Fruit fly (Drosophila melanogaster) whole organism, embryonic: ENCODE results near the gene r-cup.
A peak's percentile ranks its signal among the peaks of the same experiment; 100 is the strongest.

Experiments used
- Ada2b ChIP-seq: fragments of 200-800 bp; sonication (Bioruptor generic); IDR thresholded peaks from 2 replicates; pipeline ENCODE4 v1.3.6; 2022; ENCODE audit warnings: missing biosample characterization, missing genetic modification characterization
- BEAF-32 ChIP-seq: fragments of 200-800 bp; sonication (Bioruptor generic); optimal IDR thresholded peaks from 3 replicates; lab custom pipeline; 2017; ENCODE audit warnings: missing biosample characterization, missing genetic modification characterization, mild to moderate bottlenecking, moderate library complexity, missing genetic modification reagents
- CG10267 ChIP-seq: fragments of 200-800 bp; sonication (Bioruptor generic); optimal IDR thresholded peaks from 2 replicates; lab custom pipeline; 2018; ENCODE audit warnings: missing biosample characterization, mild to moderate bottlenecking, missing genetic modification characterization, moderate library complexity
- CG12219 ChIP-seq: fragments of 200-800 bp; sonication (Bioruptor generic); optimal IDR thresholded peaks from 3 replicates; lab custom pipeline; 2018; ENCODE audit warnings: missing biosample characterization, mild to moderate bottlenecking, missing genetic modification characterization
- CG12769 ChIP-seq: fragments of 200-800 bp; sonication (Bioruptor generic); optimal IDR thresholded peaks from 2 replicates; lab custom pipeline; 2019; ENCODE audit warnings: missing biosample characterization, mild to moderate bottlenecking, missing genetic modification characterization, moderate library complexity
- CG13424 ChIP-seq: fragments of 200-800 bp; sonication (Bioruptor generic); optimal IDR thresholded peaks from 2 replicates; lab custom pipeline; 2019; ENCODE audit warnings: missing biosample characterization, mild to moderate bottlenecking, missing genetic modification characterization, moderate library complexity
- CG1603 ChIP-seq: fragments of 200-800 bp; sonication (Bioruptor generic); optimal IDR thresholded peaks from 2 replicates; lab custom pipeline; 2019; ENCODE audit warnings: missing biosample characterization, mild to moderate bottlenecking, missing genetic modification characterization, moderate library complexity
- CG17359 ChIP-seq: fragments of 200-800 bp; sonication (Bioruptor generic); optimal IDR thresholded peaks from 3 replicates; lab custom pipeline; 2018; ENCODE audit warnings: missing biosample characterization, mild to moderate bottlenecking, missing genetic modification characterization, moderate library complexity
- CG2120 ChIP-seq: fragments of 200-800 bp; sonication (Bioruptor generic); optimal IDR thresholded peaks from 3 replicates; lab custom pipeline; 2016; ENCODE audit warnings: missing biosample characterization, missing genetic modification characterization
- CG2129 ChIP-seq: fragments of 200-800 bp; sonication (Bioruptor generic); IDR thresholded peaks from 2 replicates; pipeline ENCODE4 v1.3.6; 2022; ENCODE audit warnings: missing biosample characterization, missing genetic modification characterization; ENCODE audit not compliant: partially characterized antibody
- CG3163 ChIP-seq: fragments of 200-800 bp; sonication (Bioruptor generic); optimal IDR thresholded peaks from 3 replicates; lab custom pipeline; 2016; ENCODE audit warnings: missing biosample characterization, missing genetic modification characterization
- CG42726 ChIP-seq: fragments of 200-800 bp; sonication (Bioruptor generic); IDR thresholded peaks from 2 replicates; pipeline ENCODE4 v1.3.6; 2022; ENCODE audit warnings: missing biosample characterization, missing genetic modification characterization; ENCODE audit not compliant: partially characterized antibody
- CG6254 ChIP-seq: fragments of 200-800 bp; sonication (Bioruptor generic); optimal IDR thresholded peaks from 3 replicates; lab custom pipeline; 2017; ENCODE audit warnings: mild to moderate bottlenecking, missing biosample characterization, missing genetic modification reagents, missing genetic modification characterization
- CHES-1-like ChIP-seq: fragments of 200-800 bp; sonication (Bioruptor generic); optimal IDR thresholded peaks from 2 replicates; lab custom pipeline; 2016; ENCODE audit warnings: missing biosample characterization, missing genetic modification characterization
- Doc2 ChIP-seq: fragments of 200-800 bp; sonication (Bioruptor generic); IDR thresholded peaks from 2 replicates; pipeline ENCODE4 v1.3.6; 2022; ENCODE audit warnings: missing biosample characterization, missing genetic modification characterization
- Ets65A ChIP-seq: fragments of 200-800 bp; sonication (Bioruptor generic); peaks from one replicate; lab custom pipeline; 2016; ENCODE audit warnings: missing biosample characterization, missing genetic modification characterization
- H2.0 ChIP-seq: fragments of 200-800 bp; sonication (Bioruptor generic); IDR thresholded peaks from 2 replicates; pipeline ENCODE4 v1.3.6; 2022; ENCODE audit warnings: missing biosample characterization, missing genetic modification characterization
- HHEX ChIP-seq: fragments of 200-800 bp; sonication (Bioruptor generic); optimal IDR thresholded peaks from 3 replicates; lab custom pipeline; 2017; ENCODE audit warnings: missing biosample characterization, mild to moderate bottlenecking, missing genetic modification characterization, missing genetic modification reagents
- HLH54F ChIP-seq: fragments of 200-800 bp; sonication (Bioruptor generic); optimal IDR thresholded peaks from 3 replicates; lab custom pipeline; 2016; ENCODE audit warnings: missing biosample characterization, missing genetic modification characterization
- HmgZ ChIP-seq: fragments of 200-800 bp; sonication (Bioruptor generic); optimal IDR thresholded peaks from 2 replicates; lab custom pipeline; 2018; ENCODE audit warnings: missing biosample characterization, mild to moderate bottlenecking, missing genetic modification characterization
- Hmr ChIP-seq: fragments of 200-800 bp; sonication (Bioruptor generic); optimal IDR thresholded peaks from 3 replicates; lab custom pipeline; 2017; ENCODE audit warnings: mild to moderate bottlenecking, missing biosample characterization, missing genetic modification reagents, missing genetic modification characterization
- Hr39 ChIP-seq: fragments of >200 bp; optimal IDR thresholded peaks from 2 replicates; lab custom pipeline; 2017
- Myb ChIP-seq: fragments of 200-800 bp; sonication (Bioruptor generic); optimal IDR thresholded peaks from 2 replicates; lab custom pipeline; 2016; ENCODE audit warnings: missing biosample characterization, missing genetic modification characterization
- NC2β ChIP-seq: fragments of 200-800 bp; sonication (Bioruptor generic); optimal IDR thresholded peaks from 2 replicates; lab custom pipeline; 2016; ENCODE audit warnings: missing biosample characterization, missing genetic modification characterization
- NfI ChIP-seq: fragments of 200-800 bp; sonication (Bioruptor generic); optimal IDR thresholded peaks from 3 replicates; lab custom pipeline; 2018; ENCODE audit warnings: missing biosample characterization, mild to moderate bottlenecking, missing genetic modification characterization, moderate library complexity
- Pdp1 ChIP-seq, 2 experiments: fragments of 200-800 bp; sonication (Bioruptor generic); optimal IDR thresholded peaks; 3 replicates each; lab custom pipeline; 2016; ENCODE audit warnings: missing biosample characterization in 2 of 2, missing genetic modification characterization in 2 of 2, mild to moderate bottlenecking in 1 of 2, moderate library complexity in 1 of 2
- Scr ChIP-seq: fragments of 200-800 bp; sonication (Bioruptor generic); IDR thresholded peaks from 2 replicates; pipeline ENCODE4 v1.3.6; 2022; ENCODE audit warnings: missing biosample characterization, missing genetic modification characterization; ENCODE audit not compliant: partially characterized antibody
- YL-1 ChIP-seq: fragments of 200-800 bp; sonication (Bioruptor generic); optimal IDR thresholded peaks from 3 replicates; lab custom pipeline; 2017; ENCODE audit warnings: missing biosample characterization, mild to moderate bottlenecking, missing genetic modification characterization
- amos ChIP-seq: fragments of 200-800 bp; sonication (Bioruptor generic); IDR thresholded peaks from 2 replicates; pipeline ENCODE4 v1.3.6; 2022; ENCODE audit warnings: missing biosample characterization, missing genetic modification characterization; ENCODE audit not compliant: partially characterized antibody
- ato ChIP-seq: fragments of 200-800 bp; sonication (Bioruptor generic); IDR thresholded peaks from 2 replicates; pipeline ENCODE4 v1.3.6; 2022; ENCODE audit warnings: missing biosample characterization, missing genetic modification characterization; ENCODE audit not compliant: partially characterized antibody
- btn ChIP-seq: fragments of 200-800 bp; sonication (Bioruptor generic); optimal IDR thresholded peaks from 2 replicates; lab custom pipeline; 2016; ENCODE audit warnings: missing biosample characterization, missing genetic modification characterization
- cato ChIP-seq: fragments of 200-800 bp; sonication (Bioruptor generic); optimal IDR thresholded peaks from 2 replicates; lab custom pipeline; 2016; ENCODE audit warnings: missing biosample characterization, missing genetic modification characterization, borderline replicate concordance
- corto ChIP-seq: fragments of 200-800 bp; sonication (Bioruptor generic); optimal IDR thresholded peaks from 2 replicates; lab custom pipeline; 2016; ENCODE audit warnings: missing biosample characterization, mild to moderate bottlenecking, missing genetic modification characterization, moderate library complexity
- cwo ChIP-seq: fragments of 200-800 bp; sonication (Bioruptor generic); optimal IDR thresholded peaks from 3 replicates; lab custom pipeline; 2017; ENCODE audit warnings: missing biosample characterization, missing genetic modification characterization, mild to moderate bottlenecking, moderate library complexity, missing genetic modification reagents
- da ChIP-seq: fragments of 200-800 bp; sonication (Bioruptor generic); optimal IDR thresholded peaks from 2 replicates; lab custom pipeline; 2016; ENCODE audit warnings: missing biosample characterization, missing genetic modification characterization
- gfzf ChIP-seq: fragments of 200-800 bp; sonication (Bioruptor generic); optimal IDR thresholded peaks from 2 replicates; lab custom pipeline; 2016; ENCODE audit warnings: missing biosample characterization, mild to moderate bottlenecking, missing genetic modification characterization, moderate library complexity
- gro ChIP-seq: fragments of 200-800 bp; sonication (Bioruptor generic); optimal IDR thresholded peaks from 2 replicates; lab custom pipeline; 2016; ENCODE audit warnings: missing biosample characterization, missing genetic modification characterization
- hb ChIP-seq: fragments of 200-800 bp; sonication (Bioruptor generic); IDR thresholded peaks from 3 replicates; pipeline ENCODE4 v1.3.6; 2022; ENCODE audit warnings: missing biosample characterization, missing genetic modification characterization; ENCODE audit not compliant: partially characterized antibody
- hth ChIP-seq: fragments of >200 bp; optimal IDR thresholded peaks from 2 replicates; lab custom pipeline; 2017; ENCODE audit warnings: inconsistent platforms
- nerfin-1 ChIP-seq: fragments of 200-800 bp; sonication (Bioruptor generic); optimal IDR thresholded peaks from 3 replicates; lab custom pipeline; 2019; ENCODE audit warnings: missing biosample characterization, mild to moderate bottlenecking, missing genetic modification characterization, moderate library complexity
- nerfin-2 ChIP-seq: fragments of 200-800 bp; sonication (Bioruptor generic); IDR thresholded peaks from 2 replicates; pipeline ENCODE4 v1.3.6; 2022; ENCODE audit warnings: missing biosample characterization, missing genetic modification characterization; ENCODE audit not compliant: partially characterized antibody
- nmo ChIP-seq: fragments of 200-800 bp; sonication (Bioruptor generic); optimal IDR thresholded peaks from 2 replicates; lab custom pipeline; 2018; ENCODE audit warnings: missing biosample characterization, mild to moderate bottlenecking, missing genetic modification characterization, moderate library complexity
- oc ChIP-seq: fragments of 200-800 bp; sonication (Bioruptor generic); optimal IDR thresholded peaks from 2 replicates; lab custom pipeline; 2018; ENCODE audit warnings: missing biosample characterization, mild to moderate bottlenecking, missing genetic modification characterization, moderate library complexity
- phol ChIP-seq: fragments of 200-800 bp; sonication (Bioruptor generic); optimal IDR thresholded peaks from 3 replicates; lab custom pipeline; 2018; ENCODE audit warnings: missing biosample characterization, mild to moderate bottlenecking, missing genetic modification characterization, moderate library complexity
- slbo ChIP-seq: fragments of 200-800 bp; sonication (Bioruptor generic); IDR thresholded peaks from 2 replicates; pipeline ENCODE4 v1.3.6; 2022; ENCODE audit warnings: missing biosample characterization, missing genetic modification characterization
- tgo ChIP-seq: fragments of 200-800 bp; sonication (Bioruptor generic); IDR thresholded peaks from 3 replicates; pipeline ENCODE4 v1.3.6; 2022; ENCODE audit warnings: missing biosample characterization, missing genetic modification characterization
- wdn ChIP-seq: fragments of 200-800 bp; sonication (Bioruptor generic); IDR thresholded peaks from 2 replicates; pipeline ENCODE4 v1.3.6; 2022; ENCODE audit warnings: missing biosample characterization, missing genetic modification characterization
- zfh2 ChIP-seq: fragments of 200-800 bp; sonication (Bioruptor generic); optimal IDR thresholded peaks from 2 replicates; lab custom pipeline; 2016; ENCODE audit warnings: missing biosample characterization, missing genetic modification characterization

The r-cup gene

DNA sequence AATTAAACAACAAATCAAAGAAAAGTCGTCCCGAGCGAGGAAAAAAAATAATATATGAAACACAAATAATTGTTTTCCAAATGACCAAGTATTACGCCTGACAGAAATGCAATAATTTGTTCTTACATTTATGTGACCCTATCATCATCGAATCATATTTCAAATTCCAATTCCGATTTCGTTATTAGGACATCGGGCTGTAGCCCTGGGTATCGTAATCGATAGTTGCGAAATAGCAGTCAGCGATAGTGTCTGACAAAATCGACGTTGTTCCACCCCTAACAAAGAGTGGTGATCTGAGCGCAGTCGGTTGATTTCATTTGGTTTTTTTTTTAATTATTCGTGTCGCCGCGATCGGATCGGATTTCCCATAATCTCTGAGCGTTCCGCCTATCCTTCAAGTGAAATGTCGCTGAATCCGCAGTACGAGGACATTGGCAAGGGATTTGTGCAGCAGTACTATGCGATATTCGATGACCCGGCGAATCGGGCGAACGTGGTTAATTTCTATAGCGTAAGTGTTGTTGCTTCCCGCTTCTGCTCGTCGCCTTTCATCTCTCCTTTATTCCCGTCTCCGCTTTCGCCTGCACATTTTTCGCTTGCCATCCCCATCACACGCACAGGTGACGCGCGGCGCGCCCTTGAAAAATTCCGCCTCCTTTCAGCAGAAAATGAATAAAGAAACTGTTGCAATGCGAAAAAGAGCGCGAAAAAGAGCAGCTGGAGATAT is 9.7 kb upstream of the r-cup start, which contains the start of gene Ntf-2:
Gene Ntf-2, plus strand, starts transcription at position 262 of the 730 bp plus-strand sequence.
- TF ChIP-seq zfh2 (GFP tag; lab: Kevin White, UChicago) (peak; percentile 40), Pdp1 (GFP tag; optimal IDR thresholded peaks at IDR 0.05; lab: Kevin White, UChicago) (peak in 1 of 2 experiments; percentile 38), hb (peak; percentile 83), da (GFP tag; lab: Kevin White, UChicago) (no peak), CG12219 (GFP tag; lab: Kevin White, UChicago) (no peak), CG3163 (GFP tag; lab: Kevin White, UChicago) (no peak), HLH54F (peak; percentile 27), Myb (GFP tag; lab: Kevin White, UChicago) (peak; percentile 28), Doc2 (GFP tag; lab: Robert Waterston, UW) (no peak), nerfin-1 (tag; lab: Kevin White, UChicago) (peak; percentile 45), Hmr (GFP tag; lab: Kevin White, UChicago) (peak; percentile 28), amos (GFP tag; lab: Robert Waterston, UW) (peak; percentile 90), tgo (GFP tag; lab: Robert Waterston, UW) (no peak), CG10267 (tag; lab: Kevin White, UChicago) (no peak), Ada2b (GFP tag; lab: Robert Waterston, UW) (no peak), hth (lab: Kevin White, UChicago) (no peak), HmgZ (tag; lab: Kevin White, UChicago) (peak; percentile 9), CHES-1-like (GFP tag; lab: Kevin White, UChicago) (peak; percentile 9), CG6254 (GFP tag; lab: Kevin White, UChicago) (no peak), btn (GFP tag; lab: Kevin White, UChicago) (no peak), cwo (GFP tag; lab: Kevin White, UChicago) (no peak), CG12769 (peak; percentile 2), corto (no peak), CG42726 (GFP tag; lab: Robert Waterston, UW) (peak; percentile 84; the same call in 1 of the 2 replicates), Hr39 (lab: Kevin White, UChicago) (no peak), NfI (GFP tag; lab: Kevin White, UChicago) (peak; percentile 33), HHEX (GFP tag; lab: Kevin White, UChicago) (no peak), CG13424 (peak; percentile 27), YL-1 (GFP tag; lab: Kevin White, UChicago) (no peak), ato (GFP tag; lab: Robert Waterston, UW) (peak; percentile 77), Scr (peak; percentile 80), H2.0 (GFP tag; lab: Robert Waterston, UW) (no peak), oc (no peak), CG2120 (GFP tag; lab: Kevin White, UChicago) (peak; percentile 22), NC2β (GFP tag; lab: Kevin White, UChicago) (peak; percentile 30), CG1603 (tag; lab: Kevin White, UChicago) (peak; percentile 60), gfzf (GFP tag; lab: Kevin White, UChicago) (peak; percentile 50), nerfin-2 (GFP tag; lab: Robert Waterston, UW) (peak; percentile 75), phol (peak; percentile 4), cato (no peak), CG2129 (peak; percentile 39), CG17359 (tag; lab: Kevin White, UChicago) (no peak), nmo (GFP tag; lab: Kevin White, UChicago) (peak; percentile 34), wdn (GFP tag; lab: Robert Waterston, UW) (0 out of 2 replicates have a peak, but pooled peaks have one; percentile 5), slbo (GFP tag; lab: Robert Waterston, UW) (peak; percentile 61), gro (GFP tag; lab: Kevin White, UChicago) (peak; percentile 26), Ets65A (GFP tag; lab: Kevin White, UChicago) (peak; percentile 73), BEAF-32 (GFP tag; lab: Kevin White, UChicago) (peak; percentile 86)
